Fruit fly (Drosophila melanogaster) whole organism, larva: Measurements from ENCODE around the gene CG12684.
A peak's percentile ranks its signal among the peaks of the same experiment; 100 is the strongest.

Experiments
- noc ChIP-seq: fragments of 200-800 bp; sonication (Bioruptor generic); optimal IDR thresholded peaks from 3 replicates; lab custom pipeline; 2019; ENCODE audit warnings: missing biosample characterization, mild to moderate bottlenecking, missing genetic modification characterization, moderate library complexity

The CG12684 gene

DNA sequence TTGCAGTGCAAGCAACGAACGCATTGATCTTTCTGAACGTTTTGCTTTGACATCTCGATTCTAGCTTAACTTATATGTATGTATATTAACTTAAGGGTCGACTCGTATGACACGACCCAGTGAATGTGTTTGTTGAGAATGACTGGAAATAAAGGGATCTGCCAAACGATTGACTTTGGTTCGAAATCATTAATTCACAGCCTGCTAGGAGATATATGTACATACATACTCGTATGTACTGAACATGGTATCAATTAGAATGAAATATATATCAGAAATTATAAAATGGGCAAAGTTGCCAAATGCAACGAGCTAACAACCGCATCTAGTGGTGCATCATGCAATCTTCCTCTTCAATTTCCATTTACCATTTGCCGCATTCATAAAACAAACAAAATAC lies at the start of gene CG12684:
Gene CG12684 (minus strand): TSS at position 101 of the 400 bp plus-strand sequence.
- no peak for TF ChIP-seq noc (tag; lab: Kevin White, UChicago)

DNA sequence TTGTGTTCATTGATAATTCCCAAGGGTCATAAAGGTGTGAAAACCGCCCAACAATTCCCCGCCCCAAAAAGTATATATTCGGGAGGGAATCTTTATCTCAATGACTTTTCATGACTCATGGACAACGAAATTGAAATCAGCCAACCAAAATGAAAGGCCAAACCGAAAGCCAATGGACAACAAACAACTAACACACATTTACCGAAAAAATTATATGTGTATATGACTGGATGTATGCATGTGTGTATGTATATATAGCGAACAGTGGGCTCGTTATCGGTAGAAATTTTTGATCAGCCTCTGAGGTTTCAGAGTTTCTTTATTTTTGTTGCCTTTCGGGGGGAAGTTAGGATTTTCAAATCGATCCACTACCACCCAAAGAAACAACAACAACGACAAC lies 47.1 kb upstream of the CG12684 start:
- no peak for TF ChIP-seq noc (tag; lab: Kevin White, UChicago)

- TF ChIP-seq noc (tag; lab: Kevin White, UChicago), result no peak
Observed at dm6 chrX:4616865-4617669, 45.3 kb upstream of the CG12684 start, which contains the start of gene peb. Gene peb (plus strand): TSS chrX:4617564.

dm6 chrX:4615684-4616292 lies 44.1 kb upstream of the CG12684 start:
- TF ChIP-seq noc (tag; lab: Kevin White, UChicago), result no peak

DNA sequence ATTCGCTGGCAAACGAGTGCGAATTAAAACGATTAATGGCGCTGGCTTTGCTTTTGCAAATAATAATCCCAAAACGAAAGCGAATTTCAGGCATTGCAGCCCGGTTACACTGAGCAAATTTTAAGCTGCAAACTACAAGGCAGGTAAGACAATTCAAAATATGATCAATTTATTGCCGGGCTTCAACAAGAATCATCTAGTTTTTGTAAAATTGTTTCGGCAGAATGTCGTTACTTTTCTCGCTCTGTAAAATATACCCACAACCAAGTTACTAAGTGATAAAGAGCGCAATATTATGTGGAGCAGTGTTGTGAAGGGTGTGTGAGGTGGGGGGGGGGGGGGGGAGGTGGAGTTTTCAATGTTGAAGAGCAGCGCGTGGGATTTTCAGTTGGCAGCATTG lies 43.2 kb upstream of the CG12684 start:
- TF ChIP-seq noc (tag; lab: Kevin White, UChicago), result no peak

dm6 chrX:4614325-4614724 lies 42.6 kb upstream of the CG12684 start:
- TF ChIP-seq noc (tag; lab: Kevin White, UChicago), result peak; percentile 65

DNA sequence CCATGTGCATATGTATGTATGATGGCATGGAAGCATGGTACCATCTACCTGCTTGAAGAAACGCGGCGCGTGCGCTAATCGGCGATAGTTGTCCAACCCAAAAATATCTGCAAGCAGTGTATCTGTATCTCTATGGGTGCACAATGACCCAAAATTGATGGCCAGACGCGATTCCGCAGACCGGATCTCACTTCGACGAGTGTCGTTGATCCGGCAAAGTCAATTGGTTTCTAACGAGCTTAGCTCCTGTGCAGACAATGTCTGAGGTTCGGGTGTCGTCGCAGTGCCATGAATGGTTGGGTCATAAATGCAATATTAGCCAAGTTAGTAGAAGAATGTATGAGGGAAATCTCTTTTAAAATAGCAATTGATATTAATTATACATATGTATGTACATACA lies 41.9 kb upstream of the CG12684 start:
- no peak for TF ChIP-seq noc (tag; lab: Kevin White, UChicago)

DNA sequence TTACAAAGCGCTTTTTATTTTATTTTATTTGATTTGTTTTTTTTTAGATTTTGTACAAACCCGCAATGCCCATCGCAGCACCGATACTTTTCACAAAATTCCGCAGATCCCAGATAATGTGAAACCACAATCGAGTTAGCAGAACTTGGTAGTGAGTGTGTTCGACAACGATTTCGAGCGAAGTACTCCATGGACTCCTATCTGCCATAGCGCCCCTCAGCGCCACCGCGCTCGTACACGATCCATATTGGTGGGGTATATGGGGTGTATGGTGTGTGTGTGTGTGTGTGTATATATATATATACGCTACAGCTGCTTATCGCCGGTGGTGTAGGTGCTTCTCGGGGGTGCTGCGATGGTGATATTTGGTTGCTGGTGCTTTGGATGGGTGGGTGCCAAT lies 40.7 kb upstream of the CG12684 start:
- no peak for TF ChIP-seq noc (tag; lab: Kevin White, UChicago)

dm6 chrX:4610481-4610880 lies 38.8 kb upstream of the CG12684 start:
- TF ChIP-seq noc (tag; lab: Kevin White, UChicago), result peak; percentile 27

dm6 chrX:4609737-4610136 lies 38.0 kb upstream of the CG12684 start:
- TF ChIP-seq noc (tag; lab: Kevin White, UChicago), result no peak

DNA sequence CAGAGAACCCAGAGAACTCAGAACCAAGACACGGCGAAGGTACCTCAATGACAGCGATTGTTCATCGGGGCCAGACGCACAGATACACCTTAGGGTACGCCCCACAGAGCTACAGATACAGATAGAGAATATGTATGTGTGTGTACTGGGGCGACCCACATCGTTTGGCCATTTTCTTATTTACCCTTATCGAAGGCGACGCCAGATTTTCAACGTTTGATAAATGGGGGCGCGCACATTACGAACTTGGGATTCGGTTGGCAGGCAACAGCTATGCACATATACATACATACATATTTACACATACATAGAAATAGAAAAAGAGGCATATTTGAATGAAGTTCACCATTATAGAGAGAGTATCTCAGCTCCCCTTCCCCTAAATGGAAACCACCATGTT lies 34.7 kb upstream of the CG12684 start:
- no peak for TF ChIP-seq noc (tag; lab: Kevin White, UChicago)

dm6 chrX:4605313-4605712 lies 33.6 kb upstream of the CG12684 start:
- TF ChIP-seq noc (tag; lab: Kevin White, UChicago), result no peak

DNA sequence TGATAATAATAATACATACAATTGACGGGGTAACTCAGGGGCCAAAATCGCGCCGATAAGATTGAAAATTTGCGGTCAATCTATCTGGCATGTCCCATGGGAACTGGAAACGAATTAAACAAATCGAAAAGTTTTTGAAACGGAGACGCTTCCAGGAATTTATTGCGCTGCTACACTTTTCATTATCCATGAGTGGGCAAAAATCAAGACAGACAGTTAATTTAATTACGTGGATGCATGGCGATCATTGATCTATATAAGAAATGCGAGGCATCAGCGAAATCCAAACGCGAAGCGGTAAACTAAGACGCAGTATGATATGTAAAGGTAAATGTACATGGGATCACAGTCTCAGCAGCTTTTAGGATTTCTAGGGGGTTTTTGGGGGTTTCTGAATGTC lies 32.8 kb upstream of the CG12684 start:
- no peak for TF ChIP-seq noc (tag; lab: Kevin White, UChicago)

DNA sequence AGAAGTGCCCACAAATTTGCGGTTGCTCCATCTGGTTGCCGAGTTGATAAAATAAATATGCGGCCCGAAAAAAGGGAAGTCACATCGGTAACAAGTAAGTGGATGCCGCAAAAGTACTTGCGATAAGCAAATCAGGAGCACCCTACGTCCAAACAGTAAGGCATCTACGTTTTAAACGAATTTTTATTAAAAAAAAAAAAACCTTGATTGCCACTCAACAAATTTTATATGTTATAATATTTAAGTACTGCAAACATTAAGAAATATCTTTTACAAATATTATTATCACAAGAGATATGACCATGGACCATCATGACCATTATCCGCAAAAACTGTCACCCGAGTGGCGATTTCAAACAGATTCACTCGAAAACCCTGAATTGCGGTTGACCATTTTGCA lies 32.4 kb upstream of the CG12684 start:
- TF ChIP-seq noc (tag; lab: Kevin White, UChicago), result peak; percentile 17

DNA sequence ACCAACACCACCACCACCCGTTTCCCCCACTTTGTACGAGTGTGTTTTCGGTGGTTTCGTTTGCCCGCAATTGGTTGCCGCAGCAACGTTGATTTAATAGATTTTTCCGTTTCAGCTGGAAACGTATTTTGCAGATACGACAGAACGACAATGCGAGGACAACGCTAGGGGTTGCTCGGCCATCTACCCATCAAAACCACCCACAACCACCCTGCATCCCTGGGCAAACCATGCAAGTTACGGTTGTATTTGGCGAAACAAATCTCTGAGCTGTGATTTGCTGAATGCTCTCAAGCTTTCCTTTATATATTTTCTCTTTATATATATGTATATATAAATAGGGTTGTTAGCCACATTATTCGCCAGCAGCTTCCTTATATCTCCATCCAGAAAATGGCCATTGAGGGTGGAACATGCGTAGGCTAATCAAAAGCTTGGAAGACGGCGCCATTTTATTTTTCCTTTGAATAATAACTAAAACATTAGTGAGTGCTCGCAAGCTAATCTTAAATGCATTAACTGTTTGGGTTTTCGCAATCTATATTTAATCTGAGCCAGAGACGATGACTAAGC lies 28.3 kb upstream of the CG12684 start:
- TF ChIP-seq noc (tag; lab: Kevin White, UChicago), result no peak

DNA sequence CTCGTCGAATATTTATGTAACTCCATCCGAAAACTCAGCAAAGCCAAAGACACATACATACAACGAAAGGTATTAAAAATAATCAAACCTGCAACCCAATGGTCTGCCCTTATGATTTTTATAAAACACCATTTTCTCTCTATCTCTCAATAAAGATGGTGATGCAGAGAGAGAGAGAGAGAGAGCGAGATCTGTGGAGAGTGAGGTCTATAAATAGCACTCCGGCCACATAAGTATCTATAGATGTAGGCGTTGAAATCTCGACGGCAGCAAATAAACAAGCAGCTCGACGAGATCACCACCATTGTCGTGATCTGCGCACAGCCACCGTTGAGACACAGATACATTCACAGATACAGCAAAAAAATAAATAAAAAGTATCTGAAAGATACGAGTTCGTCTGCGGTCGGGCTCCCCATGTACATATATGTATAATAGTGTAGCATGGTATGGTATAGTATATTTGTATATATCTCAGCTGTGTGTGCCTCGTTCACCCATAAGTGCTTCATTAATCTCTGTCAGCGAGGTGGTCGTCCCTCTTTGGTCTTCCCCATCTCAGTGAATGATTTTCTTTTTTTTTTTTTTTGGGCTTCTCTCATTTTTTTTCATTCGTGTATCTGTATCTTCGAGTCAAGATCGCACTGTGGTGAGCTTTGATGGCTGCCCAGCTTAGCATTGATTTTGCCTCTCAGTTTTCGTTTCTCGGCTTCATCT lies 24.9 kb upstream of the CG12684 start:
- no peak for TF ChIP-seq noc (tag; lab: Kevin White, UChicago)
